Fruit fly (Drosophila melanogaster): Measurements from ENCODE around the gene CG5466.

CG5466 gene

dm6 chr3R:20604078-20604477 is 13.6 kb upstream of the CG5466 start:
- TF ChIP-seq CG31627 (GFP tag; optimal IDR thresholded peaks at IDR 0.05): no peak
- TF ChIP-seq CG8119 (GFP tag; IDR thresholded peaks at IDR 0.05): peak; percentile 23; the same call in 1 of the 3 replicates
- TF ChIP-seq CG9139 (GFP tag; optimal IDR thresholded peaks at IDR 0.05): peak; percentile 6
- TF ChIP-seq CG15336 (GFP tag; IDR thresholded peaks at IDR 0.05): peak; percentile 45; the same call in 1 of the 2 replicates
- peak; percentile 1 to 51 for TF ChIP-seq ss (GFP tag; optimal IDR thresholded peaks at IDR 0.05)
- TF ChIP-seq CG3032 (tag; optimal IDR thresholded peaks at IDR 0.05): no peak
- peak; percentile 20 for TF ChIP-seq CG6276 (GFP tag; optimal IDR thresholded peaks at IDR 0.05)
- TF ChIP-seq CG1621 (tag; optimal IDR thresholded peaks at IDR 0.05): peak; percentile 59
- TF ChIP-seq CG10669 (GFP tag; optimal IDR thresholded peaks at IDR 0.05): no peak
- no peak for TF ChIP-seq CG6792 (GFP tag; optimal IDR thresholded peaks at IDR 0.05)
- peak; percentile 6 for TF ChIP-seq Eip75B (GFP tag; optimal IDR thresholded peaks at IDR 0.05)
- peak; percentile 66 for TF ChIP-seq Eip78C (GFP tag)
- TF ChIP-seq CG6163 (GFP tag; IDR thresholded peaks at IDR 0.05): peak; percentile 56; the same call in 1 of the 3 replicates
- peak; percentile 62 for TF ChIP-seq Lpt (GFP tag; optimal IDR thresholded peaks at IDR 0.05)
- no peak for TF ChIP-seq pdm3 (GFP tag; optimal IDR thresholded peaks at IDR 0.05)

DNA sequence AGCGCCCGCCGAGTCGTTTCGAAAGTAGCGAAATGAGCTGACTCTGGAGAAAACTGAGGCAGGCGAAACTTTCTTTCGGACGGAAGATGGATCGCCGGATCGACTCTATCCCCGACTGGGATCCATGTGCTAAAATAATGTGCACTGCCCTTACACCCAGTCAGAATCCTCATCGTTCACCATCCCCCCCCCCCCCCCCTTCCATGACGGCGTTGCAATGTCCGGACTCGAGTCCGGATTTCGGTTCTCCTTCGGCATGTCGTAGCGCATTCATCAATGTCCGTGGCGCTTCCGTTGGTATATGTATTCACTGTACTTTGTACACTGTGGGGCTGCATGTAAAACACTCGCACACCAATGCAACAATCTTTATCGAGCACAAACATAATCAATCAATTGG is 12.6 kb upstream of the CG5466 start:
- TF ChIP-seq CG8632 (GFP tag; optimal IDR thresholded peaks at IDR 0.05): no peak
- peak; percentile 6 for TF ChIP-seq CG1621 (tag; optimal IDR thresholded peaks at IDR 0.05)
- TF ChIP-seq esn (GFP tag; optimal IDR thresholded peaks at IDR 0.05): no peak

DNA sequence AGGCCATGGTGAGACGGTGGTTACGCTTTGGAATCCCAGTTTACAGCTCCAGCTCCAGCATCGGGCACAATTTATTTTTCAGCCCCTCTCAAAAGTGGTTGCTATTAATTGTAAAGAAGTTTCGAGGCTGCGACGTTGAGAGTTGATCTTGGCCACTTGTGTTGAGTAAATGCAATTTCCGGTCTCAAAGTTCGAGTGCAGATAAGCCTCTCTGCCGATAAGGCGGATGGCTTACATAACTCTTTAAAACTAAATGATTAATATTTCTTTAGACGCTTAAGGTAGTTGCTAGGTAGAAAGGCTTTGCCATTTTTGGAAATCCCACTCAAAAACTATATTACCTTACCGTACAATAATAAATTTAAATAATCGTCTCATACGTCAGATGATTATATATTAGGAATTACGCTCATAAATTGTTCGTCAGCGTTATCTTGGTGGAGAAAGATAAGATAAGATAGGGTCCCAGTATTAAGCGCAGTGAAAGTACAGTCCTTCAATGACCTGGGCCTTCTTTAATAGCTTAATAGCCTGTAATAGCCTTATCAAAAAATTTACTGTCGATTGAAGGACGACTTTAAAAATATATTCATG is 12.0 kb upstream of the CG5466 start:
- TF ChIP-seq CG6163 (GFP tag; IDR thresholded peaks at IDR 0.05) (no peak), CG11294 (GFP tag; IDR thresholded peaks at IDR 0.05) (no peak), CG32006 (GFP tag; optimal IDR thresholded peaks at IDR 0.05) (no peak), CG11762 (GFP tag; optimal IDR thresholded peaks at IDR 0.05; ENCODE audit: insufficient read depth) (no peak)

- TF ChIP-seq CG8319 (GFP tag; optimal IDR thresholded peaks at IDR 0.05): no peak
- no peak for TF ChIP-seq CG3919 (GFP tag; optimal IDR thresholded peaks at IDR 0.05)
- no peak for TF ChIP-seq CG6163 (GFP tag; IDR thresholded peaks at IDR 0.05)
- no peak for TF ChIP-seq salr (GFP tag; optimal IDR thresholded peaks at IDR 0.05)
- TF ChIP-seq Hr39 (GFP tag; optimal IDR thresholded peaks at IDR 0.05): no peak
- TF ChIP-seq CG9139 (GFP tag; optimal IDR thresholded peaks at IDR 0.05): no peak
- TF ChIP-seq eg (GFP tag; IDR thresholded peaks at IDR 0.05): no peak
- TF ChIP-seq net (GFP tag; optimal IDR thresholded peaks at IDR 0.05): no peak
- no peak for TF ChIP-seq Hr4 (GFP tag; optimal IDR thresholded peaks at IDR 0.05)
- TF ChIP-seq lz (GFP tag; optimal IDR thresholded peaks at IDR 0.05): no peak
- no peak for TF ChIP-seq OdsH (GFP tag; optimal IDR thresholded peaks at IDR 0.05)
- no peak for TF ChIP-seq Eip78C (GFP tag)
- TF ChIP-seq CG7368 (GFP tag; optimal IDR thresholded peaks at IDR 0.05): no peak
- TF ChIP-seq esn (GFP tag; optimal IDR thresholded peaks at IDR 0.05): no peak
- TF ChIP-seq CG32006 (GFP tag; optimal IDR thresholded peaks at IDR 0.05): no peak
- TF ChIP-seq Sox15 (GFP tag; optimal IDR thresholded peaks at IDR 0.05): no peak
- TF ChIP-seq CG31627 (GFP tag; optimal IDR thresholded peaks at IDR 0.05): no peak
These were observed 9.5 kb upstream of the CG5466 start for dm6 chr3R:20608199-20608598.

dm6 chr3R:20616801-20617200 is 882 bp upstream of the CG5466 start, which contains the start of gene CG15923:
CG15923 (minus strand) TSS chr3R:20616901.
- TF ChIP-seq CG11294 (GFP tag; IDR thresholded peaks at IDR 0.05): no peak
- TF ChIP-seq CG11902 (GFP tag; optimal IDR thresholded peaks at IDR 0.05): no peak
- TF ChIP-seq Ets21C (GFP tag; optimal IDR thresholded peaks at IDR 0.05): no peak
- no peak for TF ChIP-seq OdsH (GFP tag; optimal IDR thresholded peaks at IDR 0.05)
- TF ChIP-seq fd85E (GFP tag; optimal IDR thresholded peaks at IDR 0.05): no peak
- no peak for TF ChIP-seq fd59A (GFP tag; optimal IDR thresholded peaks at IDR 0.05)
- TF ChIP-seq CG3032 (tag; optimal IDR thresholded peaks at IDR 0.05): no peak
- TF ChIP-seq esn (GFP tag; optimal IDR thresholded peaks at IDR 0.05): no peak
- no peak for TF ChIP-seq CG31627 (GFP tag; optimal IDR thresholded peaks at IDR 0.05)
- TF ChIP-seq acj6 (GFP tag; optimal IDR thresholded peaks at IDR 0.05): no peak

All from whole organism, prepupa.